Fruit fly (Drosophila melanogaster) whole organism, pupa: ENCODE data around the gene GckIII.

Experiments used
- CG10348 ChIP-seq: fragments of 200-800 bp; sonication (Bioruptor generic); IDR thresholded peaks from 2 replicates; pipeline ENCODE4 v1.3.6; 2022; ENCODE audit warnings: missing biosample characterization, missing genetic modification characterization
- CG12605 ChIP-seq: fragments of 200-800 bp; sonication (Bioruptor generic); IDR thresholded peaks from 2 replicates; pipeline ENCODE4 v1.3.6; 2022; ENCODE audit warnings: missing biosample characterization, missing genetic modification characterization
- CG13204 ChIP-seq: fragments of 200-800 bp; sonication (Bioruptor generic); optimal IDR thresholded peaks from 2 replicates; lab custom pipeline; 2018; ENCODE audit warnings: missing biosample characterization, mild to moderate bottlenecking, missing genetic modification characterization, moderate library complexity
- CG14655 ChIP-seq: fragments of 200-800 bp; sonication (Bioruptor generic); optimal IDR thresholded peaks from 3 replicates; lab custom pipeline; 2017; ENCODE audit warnings: mild to moderate bottlenecking, missing biosample characterization, missing genetic modification reagents, missing genetic modification characterization
- CG15710 ChIP-seq: fragments of 200-800 bp; sonication (Bioruptor generic); optimal IDR thresholded peaks from 2 replicates; lab custom pipeline; 2018; ENCODE audit warnings: missing biosample characterization, mild to moderate bottlenecking, missing genetic modification characterization, moderate library complexity
- CG17806 ChIP-seq: fragments of 200-800 bp; sonication (Bioruptor generic); optimal IDR thresholded peaks from 2 replicates; lab custom pipeline; 2018; ENCODE audit warnings: missing biosample characterization, mild to moderate bottlenecking, missing genetic modification characterization, moderate library complexity
- CG32121 ChIP-seq: fragments of 200-800 bp; sonication (Bioruptor generic); IDR thresholded peaks from 2 replicates; pipeline ENCODE4 v1.3.6; 2022; ENCODE audit warnings: missing biosample characterization, missing genetic modification characterization
- CG34367 ChIP-seq: fragments of 200-800 bp; sonication (Bioruptor generic); optimal IDR thresholded peaks from 2 replicates; lab custom pipeline; 2018; ENCODE audit warnings: missing biosample characterization, mild to moderate bottlenecking, missing genetic modification characterization
- CG4496 ChIP-seq: fragments of 200-800 bp; sonication (Bioruptor generic); IDR thresholded peaks from 3 replicates; pipeline ENCODE4 v1.3.6; 2022; ENCODE audit warnings: missing biosample characterization, missing genetic modification characterization
- CG8159 ChIP-seq: fragments of 200-800 bp; sonication (Bioruptor generic); optimal IDR thresholded peaks from 3 replicates; lab custom pipeline; 2018; ENCODE audit warnings: missing biosample characterization, mild to moderate bottlenecking, missing genetic modification characterization, moderate library complexity
- CG8301 ChIP-seq: fragments of 200-800 bp; sonication (Bioruptor generic); optimal IDR thresholded peaks from 2 replicates; lab custom pipeline; 2018; ENCODE audit warnings: missing biosample characterization, mild to moderate bottlenecking, missing genetic modification characterization
- CG9948 ChIP-seq: fragments of 200-800 bp; sonication (Bioruptor generic); optimal IDR thresholded peaks from 2 replicates; lab custom pipeline; 2018; ENCODE audit warnings: missing biosample characterization, mild to moderate bottlenecking, missing genetic modification characterization, moderate library complexity
- D1 ChIP-seq: fragments of 200-800 bp; sonication (Bioruptor generic); optimal IDR thresholded peaks from 2 replicates; lab custom pipeline; 2018; ENCODE audit warnings: missing biosample characterization, mild to moderate bottlenecking, missing genetic modification characterization, moderate library complexity
- EcR ChIP-seq: fragments of 200-800 bp; sonication (Bioruptor generic); optimal IDR thresholded peaks from 3 replicates; lab custom pipeline; 2019; ENCODE audit warnings: missing biosample characterization, missing genetic modification characterization, mild to moderate bottlenecking, moderate library complexity, missing genetic modification reagents
- Ets98B ChIP-seq: fragments of 200-800 bp; sonication (Bioruptor generic); IDR thresholded peaks from 2 replicates; pipeline ENCODE4 v1.3.6; 2022; ENCODE audit warnings: missing biosample characterization, missing genetic modification characterization
- Pif1A ChIP-seq: fragments of 200-800 bp; sonication (Bioruptor generic); optimal IDR thresholded peaks from 3 replicates; lab custom pipeline; 2016; ENCODE audit warnings: missing biosample characterization, missing genetic modification characterization
- Pif1B ChIP-seq: fragments of 200-800 bp; sonication (Bioruptor generic); optimal IDR thresholded peaks from 3 replicates; lab custom pipeline; 2016; ENCODE audit warnings: missing biosample characterization, missing genetic modification characterization
- Snoo ChIP-seq: fragments of 200-800 bp; sonication (Bioruptor generic); optimal IDR thresholded peaks from 3 replicates; lab custom pipeline; 2017; ENCODE audit warnings: missing biosample characterization, mild to moderate bottlenecking, missing genetic modification characterization, inconsistent platforms
- fd96Ca ChIP-seq: fragments of 200-800 bp; sonication (Bioruptor generic); IDR thresholded peaks from 3 replicates; pipeline ENCODE4 v1.3.6; 2022; ENCODE audit warnings: missing biosample characterization, missing genetic modification characterization
- gl ChIP-seq: fragments of 200-800 bp; sonication (Bioruptor generic); optimal IDR thresholded peaks from 2 replicates; lab custom pipeline; 2018; ENCODE audit warnings: missing biosample characterization, mild to moderate bottlenecking, missing genetic modification characterization
- rn ChIP-seq: fragments of 200-800 bp; sonication (Bioruptor generic); IDR thresholded peaks from 2 replicates; pipeline ENCODE4 v1.3.6; 2022; ENCODE audit warnings: missing biosample characterization, missing genetic modification characterization

GckIII gene

dm6 chr3R:17087977-17088618 is 2.8 kb downstream of the GckIII start, which contains the start of gene cal1:
cal1 (plus strand) TSS chr3R:17088280.
- TF ChIP-seq CG13204 (GFP tag; lab: Kevin White, UChicago) (no peak), CG10348 (GFP tag; lab: Robert Waterston, UW) (no peak), rn (GFP tag; lab: Robert Waterston, UW) (no peak), Snoo (tag; lab: Kevin White, UChicago) (no peak), CG4496 (no peak), CG34367 (no peak), CG17806 (no peak)

- TF ChIP-seq CG12605 (no peak), rn (GFP tag; lab: Robert Waterston, UW) (no peak), CG13204 (GFP tag; lab: Kevin White, UChicago) (no peak), EcR (GFP tag; lab: Kevin White, UChicago) (no peak), CG10348 (GFP tag; lab: Robert Waterston, UW) (no peak), D1 (tag; lab: Kevin White, UChicago) (no peak), Pif1A (no peak), CG14655 (no peak), fd96Ca (GFP tag; lab: Robert Waterston, UW) (no peak), CG15710 (tag; lab: Kevin White, UChicago) (no peak), Pif1B (GFP tag; lab: Kevin White, UChicago) (no peak), CG32121 (GFP tag; lab: Robert Waterston, UW) (no peak), gl (tag; lab: Kevin White, UChicago) (no peak), CG4496 (no peak), Snoo (tag; lab: Kevin White, UChicago) (no peak), CG17806 (no peak), Ets98B (GFP tag; lab: Robert Waterston, UW) (no peak), CG34367 (no peak)
These were observed 23.6 kb downstream of the GckIII start for dm6 chr3R:17108881-17109280.

- TF ChIP-seq CG4496 (no peak), EcR (GFP tag; lab: Kevin White, UChicago) (peak; percentile 96), Pif1B (GFP tag; lab: Kevin White, UChicago) (no peak), CG34367 (no peak), CG8159 (tag; lab: Kevin White, UChicago) (no peak), CG8301 (tag; lab: Kevin White, UChicago) (no peak)
- TF ChIP-seq, all 21 proteins: peak for 1
These were observed 25.8 kb downstream of the GckIII start for dm6 chr3R:17110880-17111726.

dm6 chr3R:17115668-17116067 is 30.4 kb downstream of the GckIII start:
- TF ChIP-seq CG8159 (tag; lab: Kevin White, UChicago) (no peak), Pif1A (no peak), CG34367 (no peak), CG9948 (tag; lab: Kevin White, UChicago) (no peak), fd96Ca (GFP tag; lab: Robert Waterston, UW) (no peak), Pif1B (GFP tag; lab: Kevin White, UChicago) (no peak), EcR (GFP tag; lab: Kevin White, UChicago) (no peak), Ets98B (GFP tag; lab: Robert Waterston, UW) (no peak), CG8301 (tag; lab: Kevin White, UChicago) (no peak), CG14655 (no peak), Snoo (tag; lab: Kevin White, UChicago) (no peak), CG12605 (no peak), CG10348 (GFP tag; lab: Robert Waterston, UW) (no peak), CG4496 (no peak), CG32121 (GFP tag; lab: Robert Waterston, UW) (no peak), CG15710 (tag; lab: Kevin White, UChicago) (no peak)

dm6 chr3R:17116231-17116630 is 30.9 kb downstream of the GckIII start:
- TF ChIP-seq CG17806 (peak; percentile 14), CG14655 (no peak), CG8159 (tag; lab: Kevin White, UChicago) (peak; percentile 43), CG4496 (peak; percentile 46; the same call in 2 of the 3 replicates)

dm6 chr3R:17117607-17118327 is 32.5 kb downstream of the GckIII start:
- peak; percentile 60 for TF ChIP-seq CG14655
- no peak for TF ChIP-seq D1 (tag; lab: Kevin White, UChicago)
- TF ChIP-seq Pif1A: peak; percentile 12
- peak; percentile 36; the same call in 1 of the 3 replicates for TF ChIP-seq CG4496
- TF ChIP-seq CG8301 (tag; lab: Kevin White, UChicago): peak; percentile 37
- TF ChIP-seq CG13204 (GFP tag; lab: Kevin White, UChicago): peak; percentile 6
- TF ChIP-seq Snoo (tag; lab: Kevin White, UChicago): peak; percentile 66
- 0 out of 3 replicates have a peak, but pooled peaks have one; percentile 47 for TF ChIP-seq fd96Ca (GFP tag; lab: Robert Waterston, UW)
- TF ChIP-seq EcR (GFP tag; lab: Kevin White, UChicago): peak; percentile 80
- no peak for TF ChIP-seq Ets98B (GFP tag; lab: Robert Waterston, UW)
- TF ChIP-seq CG10348 (GFP tag; lab: Robert Waterston, UW): no peak
- peak; percentile 56 for TF ChIP-seq CG9948 (tag; lab: Kevin White, UChicago)
- no peak for TF ChIP-seq CG32121 (GFP tag; lab: Robert Waterston, UW)
- peak; percentile 52 for TF ChIP-seq CG34367
- no peak for TF ChIP-seq CG12605
- no peak for TF ChIP-seq rn (GFP tag; lab: Robert Waterston, UW)
- peak; percentile 69 for TF ChIP-seq CG15710 (tag; lab: Kevin White, UChicago)
- TF ChIP-seq Pif1B (GFP tag; lab: Kevin White, UChicago): peak; percentile 32
- peak; percentile 7 for TF ChIP-seq CG17806
- no peak for TF ChIP-seq gl (tag; lab: Kevin White, UChicago)
- TF ChIP-seq CG8159 (tag; lab: Kevin White, UChicago): peak; percentile 63
